Fruit fly (Drosophila melanogaster): ENCODE data around the gene CG42525.

- TF ChIP-seq pan (optimal IDR thresholded peaks at IDR 0.05), result no peak
- no peak for TF ChIP-seq Dll (optimal IDR thresholded peaks at IDR 0.05)
- no peak for TF ChIP-seq usp (GFP tag; optimal IDR thresholded peaks at IDR 0.05)
- no peak for TF ChIP-seq EcR (GFP tag; optimal IDR thresholded peaks at IDR 0.05)
- no peak for TF ChIP-seq CG8478 (optimal IDR thresholded peaks at IDR 0.05)
These were observed 33.9 kb upstream of the CG42525 start for dm6 chr3L:3223390-3223914.
